Fruit fly (Drosophila melanogaster) Kc167 (cell line): Measurements from ENCODE around the gene ZnT77C.

ENCODE experiments used
- Myc ChIP-seq: fragments of >200 bp; optimal IDR thresholded peaks from 2 replicates; lab custom pipeline; 2017; ENCODE audit warnings: missing external identifiers
- ttk ChIP-seq: sonication (Bioruptor generic); optimal IDR thresholded peaks from 2 replicates; lab custom pipeline; 2017; ENCODE audit warnings: missing external identifiers

dm6 chr3L:20503256-20503655 is 8.5 kb upstream of the ZnT77C start:
- TF ChIP-seq ttk (lab: Kevin White, UChicago) (no peak), Myc (lab: Kevin White, UChicago) (no peak)
